Worm (Caenorhabditis elegans) whole organism, early embryonic: ENCODE results near the gene ctf-18.

Source experiments
- ama-1 ChIP-seq: fragments of 150-350 bp; optimal IDR thresholded peaks from 2 replicates; lab custom pipeline; 2014
- ceh-13 ChIP-seq: fragments of 200-800 bp; sonication (Bioruptor generic); optimal IDR thresholded peaks from 2 replicates; lab custom pipeline; 2018; ENCODE audit warnings: mild to moderate bottlenecking, missing genetic modification characterization, missing compliant biosample characterization
- flt-1 ChIP-seq: fragments of 200-800 bp; sonication (Bioruptor generic); IDR thresholded peaks from 2 replicates; pipeline ENCODE4 v1.3.6; 2022; ENCODE audit warnings: missing genetic modification characterization, missing compliant biosample characterization
- hmbx-1 ChIP-seq: sonication (generic microtip); optimal IDR thresholded peaks from 2 replicates; lab custom pipeline; 2016; ENCODE audit warnings: mild to moderate bottlenecking, missing genetic modification characterization, missing compliant biosample characterization
- pes-1 ChIP-seq: fragments of 200-800 bp; sonication (Bioruptor generic); IDR thresholded peaks from 2 replicates; pipeline ENCODE4 v1.3.6; 2022; ENCODE audit warnings: missing genetic modification reagents, missing genetic modification characterization, missing compliant biosample characterization

DNA sequence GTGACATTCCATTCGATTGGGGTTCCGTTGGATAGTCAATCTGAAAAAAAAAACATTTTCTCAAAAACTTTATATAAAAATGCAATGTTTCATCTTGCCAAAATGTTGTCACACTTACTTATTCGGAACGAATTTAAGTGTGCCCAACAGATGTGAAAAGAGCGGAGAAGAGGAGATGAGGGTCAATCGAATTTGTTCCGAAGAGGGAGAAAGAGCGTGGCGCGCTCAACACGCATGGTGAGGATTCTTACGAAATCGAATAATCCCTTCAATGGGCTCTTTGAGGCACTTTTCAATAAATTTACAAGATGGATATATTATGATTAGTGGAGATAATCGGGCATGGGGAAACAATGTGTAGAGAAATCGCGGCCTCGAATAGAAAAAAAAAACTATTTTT is 44.4 kb upstream of the ctf-18 start:
- TF ChIP-seq pes-1: no peak
- no peak for TF ChIP-seq ama-1 (lab: Kevin White, UChicago)
- TF ChIP-seq flt-1 (GFP tag; lab: Robert Waterston, UW): no peak
- TF ChIP-seq ceh-13 (GFP tag; lab: Kevin White, UChicago): no peak
- no peak for TF ChIP-seq hmbx-1 (tag; lab: Kevin White, UChicago)
